Worm (Caenorhabditis elegans): ENCODE results near the gene lig-4.

ce11 chrIII:7495616-7496146, 25.6 kb upstream of the lig-4 start:
- TF ChIP-seq snpc-4 (tag; optimal IDR thresholded peaks at IDR 0.05) (no peak), zag-1 (tag; optimal IDR thresholded peaks at IDR 0.05) (no peak), xbp-1 (tag; optimal IDR thresholded peaks at IDR 0.05) (no peak), nhr-77 (tag; optimal IDR thresholded peaks at IDR 0.05) (no peak), rnt-1 (tag; optimal IDR thresholded peaks at IDR 0.05) (no peak), unc-86 (tag; optimal IDR thresholded peaks at IDR 0.05) (no peak), ama-1 (optimal IDR thresholded peaks at IDR 0.05) (no peak), efl-1 (optimal IDR thresholded peaks at IDR 0.05) (no peak), efl-1 (GFP tag; optimal IDR thresholded peaks at IDR 0.05 in 1 of 2) (no peak), nhr-28 (tag; optimal IDR thresholded peaks at IDR 0.05) (no peak), Y116A8C.19 (tag; optimal IDR thresholded peaks at IDR 0.05; ENCODE audit: borderline replicate concordance) (no peak), elt-3 (tag; optimal IDR thresholded peaks at IDR 0.05) (no peak), tlp-1 (tag; optimal IDR thresholded peaks at IDR 0.05) (no peak), lin-13 (GFP tag; optimal IDR thresholded peaks at IDR 0.05) (no peak), egl-27 (tag; optimal IDR thresholded peaks at IDR 0.05) (no peak)
